Fruit fly (Drosophila melanogaster): ENCODE measurements around the gene CG6813.

CG6813 gene

dm6 chr3R:11655873-11656374 is 29.5 kb upstream of the CG6813 start, which contains the start of gene CG42327 (continued):
- TF ChIP-seq Asciz (GFP tag; optimal IDR thresholded peaks at IDR 0.05) (peak; percentile 96), Ravus (GFP tag; IDR thresholded peaks at IDR 0.05) (peak; percentile 66), CG1603 (tag; optimal IDR thresholded peaks at IDR 0.05) (peak; percentile 84), ssp (GFP tag; IDR thresholded peaks at IDR 0.05) (peak; percentile 87), dysf (GFP tag; IDR thresholded peaks at IDR 0.05) (peak; percentile 94), crol (GFP tag; IDR thresholded peaks at IDR 0.05) (peak; percentile 77), CG1529 (GFP tag; optimal IDR thresholded peaks at IDR 0.05) (peak; percentile 92), CG1024 (GFP tag; IDR thresholded peaks at IDR 0.05) (peak; percentile 91), dpn (GFP tag; optimal IDR thresholded peaks at IDR 0.05) (peak; percentile 73 to 94), CG8281 (tag; optimal IDR thresholded peaks at IDR 0.05) (peak; percentile 75), zen (tag; optimal IDR thresholded peaks at IDR 0.05) (peak; percentile 87), lilli (GFP tag; optimal IDR thresholded peaks at IDR 0.05) (peak; percentile 88), CG31224 (GFP tag; IDR thresholded peaks at IDR 0.05) (peak; percentile 83), sob (GFP tag; IDR thresholded peaks at IDR 0.05) (peak; percentile 93), CG34224 (GFP tag; IDR thresholded peaks at IDR 0.05; ENCODE audit: partially characterized antibody) (no peak), Max (GFP tag; optimal IDR thresholded peaks at IDR 0.05) (peak; percentile 91), hb (GFP tag; IDR thresholded peaks at IDR 0.05; ENCODE audit: partially characterized antibody) (no peak), ERR (GFP tag; optimal IDR thresholded peaks at IDR 0.05) (peak; percentile 63), abd-A (tag; optimal IDR thresholded peaks at IDR 0.05) (peak; percentile 58), CG34376 (GFP tag; optimal IDR thresholded peaks at IDR 0.05) (peak; percentile 77), CG9932 (GFP tag; IDR thresholded peaks at IDR 0.05) (peak; percentile 80), twi (tag; optimal IDR thresholded peaks at IDR 0.05) (peak; percentile 72), Doc2 (GFP tag; IDR thresholded peaks at IDR 0.05) (peak; percentile 85), rib (GFP tag; IDR thresholded peaks at IDR 0.05) (peak; percentile 66; the same call in 1 of the 2 replicates), pum (GFP tag; optimal IDR thresholded peaks at IDR 0.05) (peak; percentile 83), CG12942 (GFP tag; optimal IDR thresholded peaks at IDR 0.05) (peak; percentile 85), grau (tag; optimal IDR thresholded peaks at IDR 0.05) (peak; percentile 91), CG17829 (tag; optimal IDR thresholded peaks at IDR 0.05) (peak; percentile 96), CG2202 (tag; optimal IDR thresholded peaks at IDR 0.05) (peak; percentile 93), CG3847 (GFP tag; IDR thresholded peaks at IDR 0.05) (peak; percentile 87), CG15479 (GFP tag; optimal IDR thresholded peaks at IDR 0.05) (peak; percentile 63), zfh1 (GFP tag; IDR thresholded peaks at IDR 0.05) (peak; percentile 98), Tbp (GFP tag; optimal IDR thresholded peaks at IDR 0.05) (no peak), fd102C (GFP tag; optimal IDR thresholded peaks at IDR 0.05) (peak; percentile 73), esg (GFP tag; conservative IDR thresholded peaks at IDR 0.05) (peak; percentile 94), Oli (tag; optimal IDR thresholded peaks at IDR 0.05) (peak; percentile 95), CG18619 (GFP tag; optimal IDR thresholded peaks at IDR 0.05) (peak; percentile 88), cg (GFP tag; optimal IDR thresholded peaks at IDR 0.05) (peak; percentile 52), CG10366 (GFP tag; IDR thresholded peaks at IDR 0.05) (peak; percentile 96), jigr1 (GFP tag; IDR thresholded peaks at IDR 0.05) (peak; percentile 74; the same call in 2 of the 3 replicates), sug (tag; optimal IDR thresholded peaks at IDR 0.05) (peak; percentile 69), CG1647 (GFP tag; optimal IDR thresholded peaks at IDR 0.05) (peak; percentile 64), Aef1 (GFP tag; IDR thresholded peaks at IDR 0.05) (peak; percentile 84), CG31365 (tag; optimal IDR thresholded peaks at IDR 0.05) (peak; percentile 54), al (GFP tag; IDR thresholded peaks at IDR 0.05) (peak; percentile 87), CG15514 (GFP tag; optimal IDR thresholded peaks at IDR 0.05) (peak; percentile 84), Chrac-16 (GFP tag; optimal IDR thresholded peaks at IDR 0.05) (peak; percentile 93), Jarid2 (GFP tag; optimal IDR thresholded peaks at IDR 0.05) (peak; percentile 89), cad (GFP tag; optimal IDR thresholded peaks at IDR 0.05) (no peak), CHES-1-like (GFP tag; optimal IDR thresholded peaks at IDR 0.05) (peak; percentile 77), fd96Cb (tag; optimal IDR thresholded peaks at IDR 0.05) (peak; percentile 95)

All from whole organism, embryonic.